Worm (Caenorhabditis elegans) whole organism, young adult: ENCODE measurements around the gene fbxa-51.

ENCODE experiments used
- D2030.7 ChIP-seq: fragments of 200-800 bp; sonication (Bioruptor generic); IDR thresholded peaks from 2 replicates; pipeline ENCODE4 v1.3.6; 2022; ENCODE audit warnings: missing genetic modification reagents, missing genetic modification characterization, missing compliant biosample characterization
- hmg-20 ChIP-seq: fragments of 200-800 bp; sonication (Bioruptor generic); IDR thresholded peaks from 2 replicates; pipeline ENCODE4 v1.3.6; 2022; ENCODE audit warnings: missing genetic modification reagents, missing genetic modification characterization, missing compliant biosample characterization
- lin-26 ChIP-seq: fragments of 200-800 bp; sonication (Bioruptor generic); IDR thresholded peaks from 2 replicates; pipeline ENCODE4 v1.3.6; 2022; ENCODE audit warnings: missing genetic modification reagents, missing genetic modification characterization, missing compliant biosample characterization
- lsy-27 ChIP-seq: sonication (generic microtip); optimal IDR thresholded peaks from 2 replicates; lab custom pipeline; 2017; ENCODE audit warnings: missing genetic modification characterization, mild to moderate bottlenecking, missing compliant biosample characterization, antibody characterized with exemption, missing genotype, borderline replicate concordance; ENCODE audit not compliant: insufficient read depth
- madf-8 ChIP-seq: fragments of 200-800 bp; sonication (Bioruptor generic); conservative IDR thresholded peaks from 2 replicates; pipeline ENCODE4 v1.3.6; 2022; ENCODE audit warnings: missing genetic modification reagents, missing genetic modification characterization, missing compliant biosample characterization
- nhr-80 ChIP-seq: sonication (generic microtip); optimal IDR thresholded peaks from 2 replicates; lab custom pipeline; 2016; ENCODE audit warnings: missing genetic modification characterization, missing compliant biosample characterization
- sea-2 ChIP-seq: fragments of 200-800 bp; sonication (Bioruptor generic); IDR thresholded peaks from 2 replicates; pipeline ENCODE4 v1.3.6; 2022; ENCODE audit warnings: missing genetic modification characterization, missing compliant biosample characterization
- snpc-4 ChIP-seq, 5 experiments: fragments of 150-350 bp in 1 of 5; sonication (generic microtip) in 4 of 5; optimal IDR thresholded peaks; 2 replicates each; lab custom pipeline; 2014 to 2018; ENCODE audit warnings: missing genetic modification characterization in 5 of 5, missing biosample characterization in 3 of 5, antibody characterized with exemption in 2 of 5, mild to moderate bottlenecking in 2 of 5, missing compliant biosample characterization in 2 of 5, missing genotype in 2 of 5, moderate library complexity in 2 of 5, missing genetic modification reagents in 1 of 5
- ztf-25 ChIP-seq: fragments of 200-800 bp; sonication (Bioruptor generic); IDR thresholded peaks from 2 replicates; pipeline ENCODE4 v1.3.6; 2022; ENCODE audit warnings: missing genetic modification reagents, missing genetic modification characterization, missing compliant biosample characterization
- ztf-3 ChIP-seq: fragments of 200-800 bp; sonication (Bioruptor generic); optimal IDR thresholded peaks from 2 replicates; lab custom pipeline; 2018; ENCODE audit warnings: mild to moderate bottlenecking, missing genetic modification characterization, missing compliant biosample characterization

- TF ChIP-seq nhr-80 (tag; lab: Kevin White, UChicago) (no peak), madf-8 (GFP tag; lab: Robert Waterston, UW) (no peak), lin-26 (GFP tag; lab: Robert Waterston, UW) (no peak), lsy-27 (no peak), snpc-4 (GFP tag; optimal IDR thresholded peaks at IDR 0.05; lab: Kevin White, UChicago) (no peak), snpc-4 (tag; optimal IDR thresholded peaks at IDR 0.05; lab: Kevin White, UChicago) (no peak), sea-2 (GFP tag; lab: Robert Waterston, UW) (no peak), ztf-3 (GFP tag; lab: Kevin White, UChicago) (no peak), D2030.7 (no peak), hmg-20 (GFP tag; lab: Robert Waterston, UW) (no peak), ztf-25 (no peak)
Measured at ce11 chrIII:950472-950871, 11.6 kb upstream of the fbxa-51 start, which contains the start of the genes fbxa-67 and fbxa-11.
